Fruit fly (Drosophila melanogaster): ENCODE measurements around the gene Cad74A.

The Cad74A gene

dm6 chr3L:17366936-17367335 lies 12.4 kb downstream of the Cad74A start:
- TF ChIP-seq CG9705 (GFP tag; optimal IDR thresholded peaks at IDR 0.05) (no peak), woc (GFP tag; optimal IDR thresholded peaks at IDR 0.05) (no peak), fru (GFP tag; optimal IDR thresholded peaks at IDR 0.05) (no peak), jim (GFP tag; optimal IDR thresholded peaks at IDR 0.05) (no peak), Vsx2 (GFP tag; optimal IDR thresholded peaks at IDR 0.05; ENCODE audit: partially characterized antibody) (no peak), dmrt93B (GFP tag; optimal IDR thresholded peaks at IDR 0.05) (no peak), foxo (GFP tag; optimal IDR thresholded peaks at IDR 0.05) (no peak), Rel (GFP tag; optimal IDR thresholded peaks at IDR 0.05) (no peak), Rel (tag; optimal IDR thresholded peaks at IDR 0.05) (no peak), CrebA (GFP tag; optimal IDR thresholded peaks at IDR 0.05; ENCODE audit: borderline replicate concordance) (no peak), h (GFP tag; optimal IDR thresholded peaks at IDR 0.05) (no peak), GATAd (GFP tag; optimal IDR thresholded peaks at IDR 0.05) (no peak), OdsH (GFP tag; optimal IDR thresholded peaks at IDR 0.05) (no peak), br (GFP tag; optimal IDR thresholded peaks at IDR 0.05) (no peak)

- TF ChIP-seq Hnf4 (GFP tag; optimal IDR thresholded peaks at IDR 0.05) = no peak
- TF ChIP-seq Hr78 (GFP tag; optimal IDR thresholded peaks at IDR 0.05) = no peak
- TF ChIP-seq Jra (GFP tag; optimal IDR thresholded peaks at IDR 0.05) = no peak
- no peak for TF ChIP-seq br (GFP tag; optimal IDR thresholded peaks at IDR 0.05)
- TF ChIP-seq jim (GFP tag; optimal IDR thresholded peaks at IDR 0.05) = no peak
These were observed 15.3 kb downstream of the Cad74A start for dm6 chr3L:17364023-17364422.

- TF ChIP-seq CrebA (GFP tag; optimal IDR thresholded peaks at IDR 0.05; ENCODE audit: borderline replicate concordance) = no peak
- no peak for TF ChIP-seq N (GFP tag; optimal IDR thresholded peaks at IDR 0.05)
- no peak for TF ChIP-seq sage (GFP tag; optimal IDR thresholded peaks at IDR 0.05)
- TF ChIP-seq sv (GFP tag; optimal IDR thresholded peaks at IDR 0.05) = no peak
- TF ChIP-seq dmrt93B (GFP tag; optimal IDR thresholded peaks at IDR 0.05) = no peak
- TF ChIP-seq jim (GFP tag; optimal IDR thresholded peaks at IDR 0.05) = no peak
- TF ChIP-seq h (GFP tag; optimal IDR thresholded peaks at IDR 0.05) = no peak
- TF ChIP-seq Jra (GFP tag; optimal IDR thresholded peaks at IDR 0.05) = no peak
- no peak for TF ChIP-seq Myc (optimal IDR thresholded peaks at IDR 0.05)
- no peak for TF ChIP-seq brk (GFP tag; optimal IDR thresholded peaks at IDR 0.05)
- no peak for TF ChIP-seq Dfd (GFP tag; optimal IDR thresholded peaks at IDR 0.05)
- no peak for TF ChIP-seq pan (optimal IDR thresholded peaks at IDR 0.05)
- TF ChIP-seq ey (GFP tag; optimal IDR thresholded peaks at IDR 0.05) = no peak
- no peak for TF ChIP-seq fru (GFP tag; optimal IDR thresholded peaks at IDR 0.05)
- TF ChIP-seq dsf (GFP tag; optimal IDR thresholded peaks at IDR 0.05; ENCODE audit: borderline replicate concordance) = no peak
These were observed 16.4 kb downstream of the Cad74A start for dm6 chr3L:17362940-17363339.

dm6 chr3L:17361925-17362324 lies 17.4 kb downstream of the Cad74A start:
- no peak for TF ChIP-seq brk (GFP tag; optimal IDR thresholded peaks at IDR 0.05)
- no peak for TF ChIP-seq CG32264 (GFP tag; optimal IDR thresholded peaks at IDR 0.05)
- TF ChIP-seq br (GFP tag; optimal IDR thresholded peaks at IDR 0.05) = no peak
- TF ChIP-seq dmrt93B (GFP tag; optimal IDR thresholded peaks at IDR 0.05) = no peak
- no peak for TF ChIP-seq Sp1 (GFP tag; optimal IDR thresholded peaks at IDR 0.05)
- TF ChIP-seq fru (GFP tag; optimal IDR thresholded peaks at IDR 0.05) = no peak
- no peak for TF ChIP-seq Dfd (GFP tag; optimal IDR thresholded peaks at IDR 0.05)
- no peak for TF ChIP-seq foxo (GFP tag; optimal IDR thresholded peaks at IDR 0.05)
- no peak for TF ChIP-seq sv (GFP tag; optimal IDR thresholded peaks at IDR 0.05)
- no peak for TF ChIP-seq HLH106 (tag; optimal IDR thresholded peaks at IDR 0.05)
- TF ChIP-seq pan (optimal IDR thresholded peaks at IDR 0.05) = no peak
- TF ChIP-seq sage (GFP tag; optimal IDR thresholded peaks at IDR 0.05) = no peak
- TF ChIP-seq jim (GFP tag; optimal IDR thresholded peaks at IDR 0.05) = no peak
- TF ChIP-seq GATAd (GFP tag; optimal IDR thresholded peaks at IDR 0.05) = no peak
- no peak for TF ChIP-seq CG9705 (GFP tag; optimal IDR thresholded peaks at IDR 0.05)
- TF ChIP-seq psq (GFP tag; optimal IDR thresholded peaks at IDR 0.05) = no peak
- TF ChIP-seq Rel (GFP tag; optimal IDR thresholded peaks at IDR 0.05) = no peak
- no peak for TF ChIP-seq Rel (tag; optimal IDR thresholded peaks at IDR 0.05)
- no peak for TF ChIP-seq Vsx2 (GFP tag; optimal IDR thresholded peaks at IDR 0.05; ENCODE audit: partially characterized antibody)
- no peak for TF ChIP-seq lola (GFP tag; optimal IDR thresholded peaks at IDR 0.05)

- TF ChIP-seq N (GFP tag; optimal IDR thresholded peaks at IDR 0.05) (no peak), dsf (GFP tag; optimal IDR thresholded peaks at IDR 0.05; ENCODE audit: borderline replicate concordance) (no peak), Hr83 (GFP tag; optimal IDR thresholded peaks at IDR 0.05; ENCODE audit: poor library complexity, severe bottlenecking) (no peak), usp (GFP tag; optimal IDR thresholded peaks at IDR 0.05) (no peak), Jra (GFP tag; optimal IDR thresholded peaks at IDR 0.05) (no peak), br (GFP tag; optimal IDR thresholded peaks at IDR 0.05) (no peak), CrebA (GFP tag; optimal IDR thresholded peaks at IDR 0.05; ENCODE audit: borderline replicate concordance) (no peak), sage (GFP tag; optimal IDR thresholded peaks at IDR 0.05) (no peak), Myc (optimal IDR thresholded peaks at IDR 0.05) (no peak), CG32264 (GFP tag; optimal IDR thresholded peaks at IDR 0.05) (no peak), Hnf4 (GFP tag; optimal IDR thresholded peaks at IDR 0.05) (no peak), foxo (GFP tag; optimal IDR thresholded peaks at IDR 0.05) (no peak), Hr78 (GFP tag; optimal IDR thresholded peaks at IDR 0.05) (no peak), woc (GFP tag; optimal IDR thresholded peaks at IDR 0.05) (no peak), Sp1 (GFP tag; optimal IDR thresholded peaks at IDR 0.05) (no peak), lola (GFP tag; optimal IDR thresholded peaks at IDR 0.05) (no peak), HLH106 (tag; optimal IDR thresholded peaks at IDR 0.05) (no peak)
These were observed 20.0 kb downstream of the Cad74A start, which contains the start of gene tap for dm6 chr3L:17359225-17359773. Gene tap (plus strand): TSS chr3L:17359682.
